Fruit fly (Drosophila melanogaster) whole organism, pupa: ENCODE results near the gene CG13898.

Experiments
- CG10348 ChIP-seq: fragments of 200-800 bp; sonication (Bioruptor generic); IDR thresholded peaks from 2 replicates; pipeline ENCODE4 v1.3.6; 2022; ENCODE audit warnings: missing biosample characterization, missing genetic modification characterization
- CG12605 ChIP-seq: fragments of 200-800 bp; sonication (Bioruptor generic); IDR thresholded peaks from 2 replicates; pipeline ENCODE4 v1.3.6; 2022; ENCODE audit warnings: missing biosample characterization, missing genetic modification characterization
- CG13204 ChIP-seq: fragments of 200-800 bp; sonication (Bioruptor generic); optimal IDR thresholded peaks from 2 replicates; lab custom pipeline; 2018; ENCODE audit warnings: missing biosample characterization, mild to moderate bottlenecking, missing genetic modification characterization, moderate library complexity
- CG14655 ChIP-seq: fragments of 200-800 bp; sonication (Bioruptor generic); optimal IDR thresholded peaks from 3 replicates; lab custom pipeline; 2017; ENCODE audit warnings: mild to moderate bottlenecking, missing biosample characterization, missing genetic modification reagents, missing genetic modification characterization
- CG15710 ChIP-seq: fragments of 200-800 bp; sonication (Bioruptor generic); optimal IDR thresholded peaks from 2 replicates; lab custom pipeline; 2018; ENCODE audit warnings: missing biosample characterization, mild to moderate bottlenecking, missing genetic modification characterization, moderate library complexity
- CG17806 ChIP-seq: fragments of 200-800 bp; sonication (Bioruptor generic); optimal IDR thresholded peaks from 2 replicates; lab custom pipeline; 2018; ENCODE audit warnings: missing biosample characterization, mild to moderate bottlenecking, missing genetic modification characterization, moderate library complexity
- CG32121 ChIP-seq: fragments of 200-800 bp; sonication (Bioruptor generic); IDR thresholded peaks from 2 replicates; pipeline ENCODE4 v1.3.6; 2022; ENCODE audit warnings: missing biosample characterization, missing genetic modification characterization
- CG34367 ChIP-seq: fragments of 200-800 bp; sonication (Bioruptor generic); optimal IDR thresholded peaks from 2 replicates; lab custom pipeline; 2018; ENCODE audit warnings: missing biosample characterization, mild to moderate bottlenecking, missing genetic modification characterization
- CG4496 ChIP-seq: fragments of 200-800 bp; sonication (Bioruptor generic); IDR thresholded peaks from 3 replicates; pipeline ENCODE4 v1.3.6; 2022; ENCODE audit warnings: missing biosample characterization, missing genetic modification characterization
- CG8159 ChIP-seq: fragments of 200-800 bp; sonication (Bioruptor generic); optimal IDR thresholded peaks from 3 replicates; lab custom pipeline; 2018; ENCODE audit warnings: missing biosample characterization, mild to moderate bottlenecking, missing genetic modification characterization, moderate library complexity
- CG8301 ChIP-seq: fragments of 200-800 bp; sonication (Bioruptor generic); optimal IDR thresholded peaks from 2 replicates; lab custom pipeline; 2018; ENCODE audit warnings: missing biosample characterization, mild to moderate bottlenecking, missing genetic modification characterization
- CG9948 ChIP-seq: fragments of 200-800 bp; sonication (Bioruptor generic); optimal IDR thresholded peaks from 2 replicates; lab custom pipeline; 2018; ENCODE audit warnings: missing biosample characterization, mild to moderate bottlenecking, missing genetic modification characterization, moderate library complexity
- D1 ChIP-seq: fragments of 200-800 bp; sonication (Bioruptor generic); optimal IDR thresholded peaks from 2 replicates; lab custom pipeline; 2018; ENCODE audit warnings: missing biosample characterization, mild to moderate bottlenecking, missing genetic modification characterization, moderate library complexity
- EcR ChIP-seq: fragments of 200-800 bp; sonication (Bioruptor generic); optimal IDR thresholded peaks from 3 replicates; lab custom pipeline; 2019; ENCODE audit warnings: missing biosample characterization, missing genetic modification characterization, mild to moderate bottlenecking, moderate library complexity, missing genetic modification reagents
- Ets98B ChIP-seq: fragments of 200-800 bp; sonication (Bioruptor generic); IDR thresholded peaks from 2 replicates; pipeline ENCODE4 v1.3.6; 2022; ENCODE audit warnings: missing biosample characterization, missing genetic modification characterization
- Pif1A ChIP-seq: fragments of 200-800 bp; sonication (Bioruptor generic); optimal IDR thresholded peaks from 3 replicates; lab custom pipeline; 2016; ENCODE audit warnings: missing biosample characterization, missing genetic modification characterization
- Pif1B ChIP-seq: fragments of 200-800 bp; sonication (Bioruptor generic); optimal IDR thresholded peaks from 3 replicates; lab custom pipeline; 2016; ENCODE audit warnings: missing biosample characterization, missing genetic modification characterization
- Snoo ChIP-seq: fragments of 200-800 bp; sonication (Bioruptor generic); optimal IDR thresholded peaks from 3 replicates; lab custom pipeline; 2017; ENCODE audit warnings: missing biosample characterization, mild to moderate bottlenecking, missing genetic modification characterization, inconsistent platforms
- fd96Ca ChIP-seq: fragments of 200-800 bp; sonication (Bioruptor generic); IDR thresholded peaks from 3 replicates; pipeline ENCODE4 v1.3.6; 2022; ENCODE audit warnings: missing biosample characterization, missing genetic modification characterization
- gl ChIP-seq: fragments of 200-800 bp; sonication (Bioruptor generic); optimal IDR thresholded peaks from 2 replicates; lab custom pipeline; 2018; ENCODE audit warnings: missing biosample characterization, mild to moderate bottlenecking, missing genetic modification characterization
- rn ChIP-seq: fragments of 200-800 bp; sonication (Bioruptor generic); IDR thresholded peaks from 2 replicates; pipeline ENCODE4 v1.3.6; 2022; ENCODE audit warnings: missing biosample characterization, missing genetic modification characterization

The CG13898 gene

dm6 chr3L:767701-768100 lies 36.1 kb downstream of the CG13898 start:
- TF ChIP-seq D1 (tag; lab: Kevin White, UChicago), result no peak

DNA sequence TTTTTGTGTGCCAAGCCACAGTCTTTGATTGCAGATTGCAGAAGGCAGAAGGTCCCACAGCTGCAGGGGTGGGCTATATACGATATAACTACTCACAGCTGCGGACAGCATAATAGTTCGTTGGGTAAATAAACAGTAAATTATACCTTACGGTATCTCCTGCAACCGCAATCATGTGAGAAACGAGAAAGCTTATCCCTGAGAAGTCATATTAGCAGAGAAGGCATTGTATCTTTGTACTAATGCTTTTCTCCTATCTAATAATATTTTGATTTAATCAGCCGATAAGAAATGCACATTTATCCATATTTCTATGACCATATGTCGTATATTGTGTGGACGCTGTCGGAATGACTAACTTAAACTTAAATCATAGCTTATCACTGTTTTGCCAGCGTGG lies 37.0 kb downstream of the CG13898 start:
- TF ChIP-seq CG14655 (peak; percentile 75), Ets98B (no peak), CG15710 (tag; lab: Kevin White, UChicago) (peak; percentile 54), CG10348 (GFP tag; lab: Robert Waterston, UW) (no peak), Pif1B (GFP tag; lab: Kevin White, UChicago) (no peak), fd96Ca (GFP tag; lab: Robert Waterston, UW) (peak; percentile 61; the same call in 2 of the 3 replicates), CG9948 (peak; percentile 62), gl (tag; lab: Kevin White, UChicago) (no peak), CG4496 (GFP tag; lab: Robert Waterston, UW) (no peak; the same call in 2 of the 3 replicates), CG12605 (GFP tag; lab: Robert Waterston, UW) (no peak), rn (GFP tag; lab: Robert Waterston, UW) (no peak), CG13204 (GFP tag; lab: Kevin White, UChicago) (no peak), EcR (GFP tag; lab: Kevin White, UChicago) (no peak), Snoo (tag; lab: Kevin White, UChicago) (no peak), CG8301 (tag; lab: Kevin White, UChicago) (peak; percentile 62), CG17806 (peak; percentile 65), CG34367 (peak; percentile 34), Pif1A (peak; percentile 42), CG32121 (GFP tag; lab: Robert Waterston, UW) (no peak), CG8159 (tag; lab: Kevin White, UChicago) (peak; percentile 74), D1 (tag; lab: Kevin White, UChicago) (no peak)
- TF ChIP-seq, all 21 proteins: peak for 9

DNA sequence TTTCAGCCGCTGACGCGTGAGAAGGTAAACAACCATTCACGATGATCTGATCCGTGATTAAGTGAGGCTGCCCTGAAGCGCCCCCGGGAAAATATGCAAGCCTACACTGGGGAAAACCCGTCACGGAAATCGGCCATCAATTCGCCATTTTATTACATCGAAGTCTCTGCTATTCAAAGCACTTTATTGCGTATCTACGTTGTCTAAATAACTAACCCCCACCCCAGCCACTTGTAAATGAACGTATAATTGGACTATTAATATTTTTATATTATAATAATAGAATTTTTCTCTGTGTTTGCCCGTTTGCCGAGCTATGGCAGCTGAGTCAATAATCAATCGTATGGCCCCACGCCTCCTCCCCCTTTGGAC lies 37.6 kb downstream of the CG13898 start:
- TF ChIP-seq CG8159 (tag; lab: Kevin White, UChicago) (peak; percentile 79), CG34367 (peak; percentile 53), Snoo (tag; lab: Kevin White, UChicago) (peak; percentile 5), Pif1A (no peak), fd96Ca (GFP tag; lab: Robert Waterston, UW) (peak; percentile 59; the same call in 1 of the 3 replicates), CG10348 (GFP tag; lab: Robert Waterston, UW) (0 out of 2 replicates have a peak, but pooled peaks have one; percentile 22), CG15710 (tag; lab: Kevin White, UChicago) (peak; percentile 64), gl (tag; lab: Kevin White, UChicago) (peak; percentile 15), rn (GFP tag; lab: Robert Waterston, UW) (no peak), CG17806 (peak; percentile 64), CG9948 (peak; percentile 26), CG14655 (peak; percentile 39), CG8301 (tag; lab: Kevin White, UChicago) (peak; percentile 9), D1 (tag; lab: Kevin White, UChicago) (no peak), CG4496 (GFP tag; lab: Robert Waterston, UW) (peak; percentile 38; the same call in 1 of the 3 replicates), CG13204 (GFP tag; lab: Kevin White, UChicago) (no peak), Ets98B (no peak; the same call in 1 of the 2 replicates), Pif1B (GFP tag; lab: Kevin White, UChicago) (peak; percentile 18), CG32121 (GFP tag; lab: Robert Waterston, UW) (peak; percentile 60; the same call in 1 of the 2 replicates), EcR (GFP tag; lab: Kevin White, UChicago) (no peak), CG12605 (GFP tag; lab: Robert Waterston, UW) (peak; percentile 21; the same call in 1 of the 2 replicates)

dm6 chr3L:765515-766292 lies 38.1 kb downstream of the CG13898 start:
- peak; percentile 18 for TF ChIP-seq Snoo (tag; lab: Kevin White, UChicago)
- TF ChIP-seq CG15710 (tag; lab: Kevin White, UChicago), result peak; percentile 59
- peak; percentile 86 for TF ChIP-seq Ets98B
- peak; percentile 54 for TF ChIP-seq CG17806
- peak; percentile 58 for TF ChIP-seq CG9948
- TF ChIP-seq CG8301 (tag; lab: Kevin White, UChicago), result peak; percentile 59
- no peak for TF ChIP-seq gl (tag; lab: Kevin White, UChicago)
- TF ChIP-seq CG13204 (GFP tag; lab: Kevin White, UChicago), result no peak
- TF ChIP-seq CG4496 (GFP tag; lab: Robert Waterston, UW), result peak; percentile 74; the same call in 2 of the 3 replicates
- peak; percentile 62 for TF ChIP-seq CG14655
- TF ChIP-seq EcR (GFP tag; lab: Kevin White, UChicago), result peak; percentile 11
- peak; percentile 75 for TF ChIP-seq CG32121 (GFP tag; lab: Robert Waterston, UW)
- no peak for TF ChIP-seq CG10348 (GFP tag; lab: Robert Waterston, UW)
- peak; percentile 50 for TF ChIP-seq CG34367
- TF ChIP-seq Pif1A, result peak; percentile 64
- peak; percentile 44 for TF ChIP-seq CG8159 (tag; lab: Kevin White, UChicago)
- 0 out of 2 replicates have a peak, but pooled peaks have one; percentile 15 for TF ChIP-seq CG12605 (GFP tag; lab: Robert Waterston, UW)
- peak; percentile 63 for TF ChIP-seq Pif1B (GFP tag; lab: Kevin White, UChicago)
- TF ChIP-seq rn (GFP tag; lab: Robert Waterston, UW), result 0 out of 2 replicates have a peak, but pooled peaks have one; percentile 38
- no peak for TF ChIP-seq D1 (tag; lab: Kevin White, UChicago)
- peak; percentile 83 for TF ChIP-seq fd96Ca (GFP tag; lab: Robert Waterston, UW)

DNA sequence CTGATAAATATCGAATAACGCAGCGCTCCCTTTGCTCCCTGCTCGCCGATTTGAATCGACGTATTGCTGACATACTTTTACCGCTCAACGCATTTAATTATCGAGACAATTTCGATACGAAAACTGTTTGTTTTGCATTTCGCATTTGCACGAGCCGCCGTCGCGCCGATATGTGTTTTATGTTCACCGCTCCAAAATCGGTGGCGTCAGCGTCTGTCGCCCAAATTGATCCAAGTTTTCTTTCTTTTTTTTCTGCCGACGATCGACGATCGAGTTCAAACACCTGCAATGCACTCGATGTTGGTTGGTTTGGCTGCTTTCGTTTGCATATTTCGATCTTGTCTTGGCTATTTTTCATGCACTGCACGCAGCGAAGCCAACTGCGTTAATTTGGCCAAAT lies 38.8 kb downstream of the CG13898 start:
- no peak for TF ChIP-seq CG4496 (GFP tag; lab: Robert Waterston, UW)
- TF ChIP-seq CG8159 (tag; lab: Kevin White, UChicago), result no peak
- TF ChIP-seq Ets98B, result no peak
- no peak for TF ChIP-seq Pif1A
- TF ChIP-seq Snoo (tag; lab: Kevin White, UChicago), result no peak
- TF ChIP-seq EcR (GFP tag; lab: Kevin White, UChicago), result no peak
- TF ChIP-seq CG17806, result no peak
- TF ChIP-seq CG34367, result no peak
- TF ChIP-seq CG13204 (GFP tag; lab: Kevin White, UChicago), result no peak
- TF ChIP-seq fd96Ca (GFP tag; lab: Robert Waterston, UW), result no peak
- TF ChIP-seq gl (tag; lab: Kevin White, UChicago), result no peak
- no peak for TF ChIP-seq rn (GFP tag; lab: Robert Waterston, UW)
- no peak for TF ChIP-seq D1 (tag; lab: Kevin White, UChicago)
- TF ChIP-seq CG15710 (tag; lab: Kevin White, UChicago), result no peak
- no peak for TF ChIP-seq CG9948
